Worm (Caenorhabditis elegans) whole organism, L4/young adult: ENCODE data around the gene ckb-4.

Experiments used
- W03F9.2 ChIP-seq: fragments of 150-350 bp; optimal IDR thresholded peaks from 2 replicates; lab custom pipeline; 2014; ENCODE audit warnings: missing biosample characterization, missing genetic modification characterization
- dao-5 ChIP-seq: sonication (generic microtip); optimal IDR thresholded peaks from 2 replicates; lab custom pipeline; 2016; ENCODE audit warnings: missing genotype, missing genetic modification characterization, moderate library complexity, missing compliant biosample characterization
- him-1 ChIP-seq: sonication (generic microtip); optimal IDR thresholded peaks from 2 replicates; lab custom pipeline; 2016; ENCODE audit warnings: missing genotype, missing genetic modification reagents, missing genetic modification characterization, missing compliant biosample characterization

ce11 chrV:2068728-2069443 is 40.3 kb downstream of the ckb-4 start:
- TF ChIP-seq him-1: no peak
- no peak for TF ChIP-seq W03F9.2 (tag; lab: Kevin White, UChicago)
- no peak for TF ChIP-seq dao-5 (tag; lab: Kevin White, UChicago)
